Worm (Caenorhabditis elegans): ENCODE measurements around the gene Y14H12B.1.

The Y14H12B.1 gene

ce11 chrII:3968808-3969207 lies 34.6 kb downstream of the Y14H12B.1 start:
- no peak for TF ChIP-seq K11D2.4 (GFP tag; IDR thresholded peaks at IDR 0.05)
- no peak for TF ChIP-seq him-1 (tag; optimal IDR thresholded peaks at IDR 0.05)
- TF ChIP-seq C06A6.2 (GFP tag; conservative IDR thresholded peaks at IDR 0.05): no peak
- no peak for TF ChIP-seq C17E4.6 (GFP tag; IDR thresholded peaks at IDR 0.05)
- TF ChIP-seq bed-2 (GFP tag; IDR thresholded peaks at IDR 0.05): no peak
- no peak for TF ChIP-seq K12H6.12 (tag; optimal IDR thresholded peaks at IDR 0.05)
- no peak for TF ChIP-seq nhr-80 (tag; optimal IDR thresholded peaks at IDR 0.05)
- TF ChIP-seq egl-44 (GFP tag; IDR thresholded peaks at IDR 0.05): no peak
- no peak for TF ChIP-seq hrde-1 (tag; optimal IDR thresholded peaks at IDR 0.05; ENCODE audit: borderline replicate concordance)
- no peak for TF ChIP-seq B0261.1 (tag; optimal IDR thresholded peaks at IDR 0.05)
- TF ChIP-seq ceh-100 (GFP tag; IDR thresholded peaks at IDR 0.05): no peak
- TF ChIP-seq zfh-2 (GFP tag; conservative IDR thresholded peaks at IDR 0.05): peak; percentile 79; the same call in 1 of the 2 replicates
- no peak for TF ChIP-seq mes-4 (tag; optimal IDR thresholded peaks at IDR 0.05)
- TF ChIP-seq F33H1.4 (GFP tag; IDR thresholded peaks at IDR 0.05): no peak
- no peak for TF ChIP-seq snpc-1.1 (tag; optimal IDR thresholded peaks at IDR 0.05; ENCODE audit: insufficient read depth)
- no peak for TF ChIP-seq B0019.2 (GFP tag; conservative IDR thresholded peaks at IDR 0.05)
- TF ChIP-seq nfya-2 (GFP tag; IDR thresholded peaks at IDR 0.05): no peak
- 0 out of 2 replicates have a peak, but pooled peaks have one; percentile 5 for TF ChIP-seq sea-2 (GFP tag; IDR thresholded peaks at IDR 0.05)
- TF ChIP-seq somi-1 (GFP tag; optimal IDR thresholded peaks at IDR 0.05): no peak
- no peak for TF ChIP-seq Y95B8A.8 (GFP tag; IDR thresholded peaks at IDR 0.05)
- no peak for TF ChIP-seq cebp-1 (GFP tag; IDR thresholded peaks at IDR 0.05)
- peak; percentile 7 for TF ChIP-seq cebp-1 (tag; optimal IDR thresholded peaks at IDR 0.05)
- 0 out of 2 replicates have a peak, but pooled peaks have one; percentile 4 for TF ChIP-seq ztf-25 (GFP tag; IDR thresholded peaks at IDR 0.05)
- peak; percentile 87 for TF ChIP-seq egrh-3 (GFP tag; IDR thresholded peaks at IDR 0.05)

ce11 chrII:3972153-3972552 lies 37.9 kb downstream of the Y14H12B.1 start, which contains the start of gene K10G6.9:
Gene K10G6.9, plus strand, starts transcription at chrII:3972262.
- no peak for TF ChIP-seq Y67H2A.10 (GFP tag; conservative IDR thresholded peaks at IDR 0.05)
- TF ChIP-seq egl-44 (GFP tag; IDR thresholded peaks at IDR 0.05): no peak
- TF ChIP-seq ZK185.1 (tag; optimal IDR thresholded peaks at IDR 0.05; ENCODE audit: poor library complexity, severe bottlenecking): no peak
- 0 out of 2 replicates have a peak, but pooled peaks have one; percentile 70 for TF ChIP-seq Y79H2A.3 (GFP tag; conservative IDR thresholded peaks at IDR 0.05)
- no peak for TF ChIP-seq mxl-1 (tag; optimal IDR thresholded peaks at IDR 0.05)

ce11 chrII:3974953-3975352 lies 40.7 kb downstream of the Y14H12B.1 start, which contains the start of gene cank-26:
Gene cank-26, minus strand, starts transcription at chrII:3975065.
- no peak for TF ChIP-seq Y67H2A.10 (GFP tag; conservative IDR thresholded peaks at IDR 0.05)
- TF ChIP-seq rec-8 (tag; optimal IDR thresholded peaks at IDR 0.05): no peak
- TF ChIP-seq F52B5.7 (tag; optimal IDR thresholded peaks at IDR 0.05): no peak
- no peak for TF ChIP-seq ztf-18 (tag; optimal IDR thresholded peaks at IDR 0.05)
- no peak for TF ChIP-seq nhr-90 (tag; optimal IDR thresholded peaks at IDR 0.05)
- no peak for TF ChIP-seq Y53F4B.3 (GFP tag; IDR thresholded peaks at IDR 0.05)
- TF ChIP-seq F57C9.4 (tag; optimal IDR thresholded peaks at IDR 0.05): no peak
- TF ChIP-seq rpc-1 (optimal IDR thresholded peaks at IDR 0.05): no peak
- TF ChIP-seq rpc-1 (tag; optimal IDR thresholded peaks at IDR 0.05): no peak
- TF ChIP-seq zfh-2 (GFP tag; conservative IDR thresholded peaks at IDR 0.05): no peak
- TF ChIP-seq lin-35 (GFP tag; optimal IDR thresholded peaks at IDR 0.05): no peak
- TF ChIP-seq lin-54 (GFP tag; optimal IDR thresholded peaks at IDR 0.05): no peak

Data from whole organism, young adult.